Fruit fly (Drosophila melanogaster): ENCODE data around the gene CG42264.

CG42264 gene

DNA sequence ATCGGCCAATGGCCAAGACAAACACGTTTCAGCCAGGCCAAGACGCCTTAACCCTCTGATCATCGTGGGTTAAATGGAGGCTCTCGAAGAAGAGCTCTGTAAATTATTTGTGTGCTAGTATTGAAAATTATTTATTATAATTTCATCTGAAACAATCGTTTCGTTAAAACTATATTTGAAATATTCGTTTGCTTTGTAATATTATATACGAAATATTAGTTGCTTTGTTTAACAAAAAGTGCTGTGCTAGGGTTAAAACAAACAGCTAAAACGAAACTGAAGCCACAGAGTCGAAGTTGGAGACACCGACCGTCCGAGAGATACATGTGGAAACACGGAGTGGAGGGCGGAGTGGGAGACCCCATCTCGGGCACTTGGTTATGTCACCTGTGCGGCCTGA is 10.1 kb upstream of the CG42264 start (continued):
- TF ChIP-seq nom (GFP tag; optimal IDR thresholded peaks at IDR 0.05) (no peak), C15 (GFP tag; IDR thresholded peaks at IDR 0.05) (no peak), D19A (tag; optimal IDR thresholded peaks at IDR 0.05) (no peak), CG18011 (GFP tag; optimal IDR thresholded peaks at IDR 0.05) (no peak), CG33557 (GFP tag; optimal IDR thresholded peaks at IDR 0.05) (no peak), CG7271 (tag; optimal IDR thresholded peaks at IDR 0.05) (no peak), CG11696 (GFP tag; IDR thresholded peaks at IDR 0.05) (no peak), CG5245 (GFP tag; optimal IDR thresholded peaks at IDR 0.05) (no peak), fd102C (GFP tag; optimal IDR thresholded peaks at IDR 0.05) (no peak), so (GFP tag; IDR thresholded peaks at IDR 0.05) (peak; percentile 53; the same call in 1 of the 3 replicates), Rx (GFP tag; IDR thresholded peaks at IDR 0.05) (no peak), Bgb (GFP tag; IDR thresholded peaks at IDR 0.05; ENCODE audit: partially characterized antibody) (no peak), sna (GFP tag; IDR thresholded peaks at IDR 0.05; ENCODE audit: partially characterized antibody) (no peak), Mrtf (GFP tag; IDR thresholded peaks at IDR 0.05) (no peak), Sin3A (optimal IDR thresholded peaks at IDR 0.05) (no peak), MESR4 (GFP tag; optimal IDR thresholded peaks at IDR 0.05) (no peak), CG2875 (GFP tag; optimal IDR thresholded peaks at IDR 0.05) (no peak), pzg (GFP tag; optimal IDR thresholded peaks at IDR 0.05) (no peak), CG30403 (GFP tag; optimal IDR thresholded peaks at IDR 0.05) (peak; percentile 32), insv (GFP tag; optimal IDR thresholded peaks at IDR 0.05) (no peak), CG16863 (GFP tag; optimal IDR thresholded peaks at IDR 0.05) (no peak), CG10959 (GFP tag; IDR thresholded peaks at IDR 0.05) (no peak), toy (GFP tag; IDR thresholded peaks at IDR 0.05) (no peak), CG12071 (GFP tag; optimal IDR thresholded peaks at IDR 0.05) (no peak), repo (GFP tag; optimal IDR thresholded peaks at IDR 0.05) (no peak), fru (optimal IDR thresholded peaks at IDR 0.05) (no peak), Hmr (GFP tag; optimal IDR thresholded peaks at IDR 0.05) (peak; percentile 4), Pdp1 (GFP tag; optimal IDR thresholded peaks at IDR 0.05) (peak in 1 of 2 experiments; percentile 43), Camta (GFP tag; optimal IDR thresholded peaks at IDR 0.05) (no peak), tio (GFP tag; optimal IDR thresholded peaks at IDR 0.05) (no peak), slou (GFP tag; optimal IDR thresholded peaks at IDR 0.05) (no peak), disco-r (GFP tag; optimal IDR thresholded peaks at IDR 0.05) (no peak), CG1024 (GFP tag; IDR thresholded peaks at IDR 0.05) (no peak), CG12219 (GFP tag; optimal IDR thresholded peaks at IDR 0.05) (no peak), CG9817 (tag; optimal IDR thresholded peaks at IDR 0.05) (no peak), Xbp1 (GFP tag; optimal IDR thresholded peaks at IDR 0.05) (peak; percentile 7), corto (GFP tag; optimal IDR thresholded peaks at IDR 0.05) (no peak), CoRest (tag; optimal IDR thresholded peaks at IDR 0.05) (peak; percentile 43), jigr1 (GFP tag; IDR thresholded peaks at IDR 0.05) (no peak), HmgZ (tag; optimal IDR thresholded peaks at IDR 0.05) (no peak), CG7556 (GFP tag; optimal IDR thresholded peaks at IDR 0.05) (peak; percentile 46), HLH3B (GFP tag; IDR thresholded peaks at IDR 0.05) (no peak), CG18476 (GFP tag; optimal IDR thresholded peaks at IDR 0.05) (no peak), jing (GFP tag; optimal IDR thresholded peaks at IDR 0.05) (no peak), CG18599 (GFP tag; optimal IDR thresholded peaks at IDR 0.05) (no peak), Mes4 (GFP tag; optimal IDR thresholded peaks at IDR 0.05) (no peak), vfl (GFP tag; optimal IDR thresholded peaks at IDR 0.05) (no peak), gt (GFP tag; IDR thresholded peaks at IDR 0.05) (no peak), CG2116 (GFP tag; optimal IDR thresholded peaks at IDR 0.05) (no peak), CG2129 (GFP tag; IDR thresholded peaks at IDR 0.05; ENCODE audit: partially characterized antibody) (no peak), CG14860 (GFP tag; IDR thresholded peaks at IDR 0.05; ENCODE audit: partially characterized antibody) (no peak), CG1602 (GFP tag; optimal IDR thresholded peaks at IDR 0.05) (no peak)
